Worm (Caenorhabditis elegans) whole organism, L3 larva: Measurements from ENCODE around the gene srt-28.

Experiments
- ZK546.5 ChIP-seq: sonication (generic microtip); optimal IDR thresholded peaks from 2 replicates; lab custom pipeline; 2017; ENCODE audit warnings: missing biosample characterization, missing genetic modification characterization
- egl-27 ChIP-seq: sonication (generic microtip); optimal IDR thresholded peaks from 4 replicates; lab custom pipeline; 2017; ENCODE audit warnings: missing biosample characterization, missing genetic modification reagents, missing genetic modification characterization
- nhr-12 ChIP-seq: fragments of 150-350 bp; optimal IDR thresholded peaks from 2 replicates; lab custom pipeline; 2014; ENCODE audit warnings: missing biosample characterization, missing genetic modification characterization
- nhr-28 ChIP-seq: fragments of 150-350 bp; optimal IDR thresholded peaks from 2 replicates; lab custom pipeline; 2014; ENCODE audit warnings: missing biosample characterization, missing genetic modification characterization
- tbx-2 ChIP-seq: sonication (generic microtip); optimal IDR thresholded peaks from 2 replicates; lab custom pipeline; 2016; ENCODE audit warnings: mild to moderate bottlenecking, missing genetic modification characterization, missing compliant biosample characterization
- zag-1 ChIP-seq: fragments of 150-350 bp; optimal IDR thresholded peaks from 2 replicates; lab custom pipeline; 2014; ENCODE audit warnings: missing biosample characterization, missing genetic modification characterization
- ztf-4 ChIP-seq: fragments of 150-350 bp; optimal IDR thresholded peaks from 2 replicates; lab custom pipeline; 2014; ENCODE audit warnings: missing biosample characterization, missing genetic modification characterization

DNA sequence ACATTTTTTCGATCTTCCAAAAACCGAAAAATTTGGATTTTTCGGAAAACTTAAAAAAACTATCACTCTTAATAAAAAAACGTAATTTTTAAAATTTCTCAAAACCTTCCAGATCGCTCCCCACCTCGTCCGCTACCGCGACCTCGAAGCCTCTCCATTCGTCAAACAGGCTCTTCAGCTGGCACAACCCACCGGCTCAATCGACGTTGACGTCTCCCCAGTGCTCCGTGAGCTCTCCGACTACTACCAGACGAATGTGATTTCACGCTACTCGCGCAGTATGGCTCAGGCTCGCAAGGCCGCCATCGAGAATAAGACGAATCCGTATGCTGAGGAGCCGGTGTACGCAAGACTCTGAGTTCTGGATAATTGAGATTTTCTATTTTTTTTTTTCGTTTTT, 7.1 kb downstream of the srt-28 start:
- TF ChIP-seq ZK546.5 (tag; lab: Kevin White, UChicago) (no peak), zag-1 (tag; lab: Kevin White, UChicago) (no peak), nhr-28 (no peak), egl-27 (tag; lab: Kevin White, UChicago) (no peak), tbx-2 (tag; lab: Kevin White, UChicago) (no peak), nhr-12 (tag; lab: Kevin White, UChicago) (no peak), ztf-4 (tag; lab: Kevin White, UChicago) (no peak)
